Fruit fly (Drosophila melanogaster) whole organism, embryonic: ENCODE results near the gene CG1552.

Source experiments
- BEAF-32 ChIP-seq: fragments of 200-800 bp; sonication (Bioruptor generic); optimal IDR thresholded peaks from 3 replicates; lab custom pipeline; 2017; ENCODE audit warnings: missing biosample characterization, missing genetic modification characterization, mild to moderate bottlenecking, moderate library complexity, missing genetic modification reagents
- CG10654 ChIP-seq: fragments of 200-800 bp; sonication (Bioruptor generic); optimal IDR thresholded peaks from 2 replicates; lab custom pipeline; 2016; ENCODE audit warnings: missing biosample characterization, missing genetic modification characterization
- CG10959 ChIP-seq: fragments of 200-800 bp; sonication (Bioruptor generic); IDR thresholded peaks from 2 replicates; pipeline ENCODE4 v1.3.6; 2022; ENCODE audit warnings: missing biosample characterization, missing genetic modification characterization
- CG12942 ChIP-seq: fragments of 200-800 bp; sonication (Bioruptor generic); optimal IDR thresholded peaks from 3 replicates; lab custom pipeline; 2016; ENCODE audit warnings: missing biosample characterization, missing genetic modification characterization
- CG13287 ChIP-seq: fragments of 200-800 bp; sonication (Bioruptor generic); IDR thresholded peaks from 2 replicates; pipeline ENCODE4 v1.3.6; 2022; ENCODE audit warnings: missing biosample characterization, missing genetic modification characterization; ENCODE audit not compliant: partially characterized antibody
- CG14860 ChIP-seq: fragments of 200-800 bp; sonication (Bioruptor generic); IDR thresholded peaks from 3 replicates; pipeline ENCODE4 v1.3.6; 2022; ENCODE audit warnings: missing biosample characterization, missing genetic modification characterization; ENCODE audit not compliant: partially characterized antibody
- CG15073 ChIP-seq: fragments of 200-800 bp; sonication (Bioruptor generic); optimal IDR thresholded peaks from 2 replicates; lab custom pipeline; 2016; ENCODE audit warnings: missing biosample characterization, missing genetic modification characterization
- CG15601 ChIP-seq: fragments of 200-800 bp; sonication (Bioruptor generic); optimal IDR thresholded peaks from 3 replicates; lab custom pipeline; 2019; ENCODE audit warnings: missing biosample characterization, mild to moderate bottlenecking, missing genetic modification characterization, moderate library complexity
- CG16863 ChIP-seq: fragments of 200-800 bp; sonication (Bioruptor generic); optimal IDR thresholded peaks from 3 replicates; lab custom pipeline; 2016; ENCODE audit warnings: missing biosample characterization, missing genetic modification characterization
- CG17568 ChIP-seq: fragments of 200-800 bp; sonication (Bioruptor generic); optimal IDR thresholded peaks from 2 replicates; lab custom pipeline; 2018; ENCODE audit warnings: missing biosample characterization, mild to moderate bottlenecking, missing genetic modification characterization, moderate library complexity
- CG1832 ChIP-seq: fragments of 200-800 bp; sonication (Bioruptor generic); optimal IDR thresholded peaks from 2 replicates; lab custom pipeline; 2017; ENCODE audit warnings: missing biosample characterization, mild to moderate bottlenecking, missing genetic modification characterization, inconsistent platforms
- CG2129 ChIP-seq: fragments of 200-800 bp; sonication (Bioruptor generic); IDR thresholded peaks from 2 replicates; pipeline ENCODE4 v1.3.6; 2022; ENCODE audit warnings: missing biosample characterization, missing genetic modification characterization; ENCODE audit not compliant: partially characterized antibody
- CG31441 ChIP-seq: fragments of 200-800 bp; sonication (Bioruptor generic); IDR thresholded peaks from 2 replicates; pipeline ENCODE4 v1.3.6; 2022; ENCODE audit warnings: missing biosample characterization, missing genetic modification characterization
- CG4360 ChIP-seq: fragments of 200-800 bp; sonication (Bioruptor generic); IDR thresholded peaks from 2 replicates; pipeline ENCODE4 v1.3.6; 2022; ENCODE audit warnings: missing biosample characterization, missing genetic modification characterization
- CG4820 ChIP-seq: fragments of 200-800 bp; sonication (Bioruptor generic); optimal IDR thresholded peaks from 3 replicates; lab custom pipeline; 2016; ENCODE audit warnings: missing biosample characterization, missing genetic modification characterization
- CG6791 ChIP-seq: fragments of 200-800 bp; sonication (Bioruptor generic); IDR thresholded peaks from 3 replicates; pipeline ENCODE4 v1.3.6; 2022; ENCODE audit warnings: missing biosample characterization, missing genetic modification characterization; ENCODE audit not compliant: partially characterized antibody
- CG7987 ChIP-seq: fragments of 200-800 bp; sonication (Bioruptor generic); optimal IDR thresholded peaks from 2 replicates; lab custom pipeline; 2018; ENCODE audit warnings: missing biosample characterization, mild to moderate bottlenecking, missing genetic modification characterization, moderate library complexity
- CG8290 ChIP-seq, 3 experiments: fragments of 200-800 bp; sonication (Bioruptor generic); optimal IDR thresholded peaks; 2 replicates each; lab custom pipeline; 2016 to 2019; ENCODE audit warnings: missing biosample characterization in 3 of 3, missing genetic modification characterization in 3 of 3, mild to moderate bottlenecking in 2 of 3, moderate library complexity in 1 of 3
- CG8944 ChIP-seq: fragments of 200-800 bp; sonication (Bioruptor generic); optimal IDR thresholded peaks from 3 replicates; lab custom pipeline; 2016; ENCODE audit warnings: missing biosample characterization, missing genetic modification characterization
- Doc2 ChIP-seq: fragments of 200-800 bp; sonication (Bioruptor generic); IDR thresholded peaks from 2 replicates; pipeline ENCODE4 v1.3.6; 2022; ENCODE audit warnings: missing biosample characterization, missing genetic modification characterization
- E2f2 ChIP-seq: fragments of 200-800 bp; sonication (Bioruptor generic); IDR thresholded peaks from 2 replicates; pipeline ENCODE4 v1.3.6; 2022; ENCODE audit warnings: missing biosample characterization, missing genetic modification characterization
- Fer2 ChIP-seq: fragments of 200-800 bp; sonication (Bioruptor generic); optimal IDR thresholded peaks from 2 replicates; lab custom pipeline; 2018; ENCODE audit warnings: missing biosample characterization, mild to moderate bottlenecking, missing genetic modification characterization, moderate library complexity
- Fer3 ChIP-seq: fragments of 200-800 bp; sonication (Bioruptor generic); optimal IDR thresholded peaks from 2 replicates; lab custom pipeline; 2018; ENCODE audit warnings: missing biosample characterization, mild to moderate bottlenecking, missing genetic modification characterization, moderate library complexity
- HLH4C ChIP-seq: fragments of 200-800 bp; sonication (Bioruptor generic); IDR thresholded peaks from 3 replicates; pipeline ENCODE4 v1.3.6; 2022; ENCODE audit warnings: missing biosample characterization, missing genetic modification characterization; ENCODE audit not compliant: partially characterized antibody
- HLHmδ ChIP-seq: fragments of 200-800 bp; sonication (Bioruptor generic); optimal IDR thresholded peaks from 2 replicates; lab custom pipeline; 2018; ENCODE audit warnings: missing biosample characterization, mild to moderate bottlenecking, missing genetic modification characterization, moderate library complexity
- Hr3 ChIP-seq: fragments of 200-800 bp; sonication (Bioruptor generic); optimal IDR thresholded peaks from 3 replicates; lab custom pipeline; 2016; ENCODE audit warnings: missing biosample characterization, missing genetic modification characterization
- Hr51 ChIP-seq, 2 experiments: fragments of 200-800 bp; sonication (Bioruptor generic); optimal IDR thresholded peaks; 2 replicates in 1 of 2; 3 replicates in 1 of 2; lab custom pipeline; 2016 to 2018; ENCODE audit warnings: missing biosample characterization in 2 of 2, missing genetic modification characterization in 2 of 2, mild to moderate bottlenecking in 1 of 2, moderate library complexity in 1 of 2
- Max ChIP-seq: fragments of 200-800 bp; sonication (Bioruptor generic); optimal IDR thresholded peaks from 2 replicates; lab custom pipeline; 2016; ENCODE audit warnings: missing biosample characterization, mild to moderate bottlenecking, missing genetic modification characterization
- Neu2 ChIP-seq: fragments of 200-800 bp; sonication (Bioruptor generic); optimal IDR thresholded peaks from 3 replicates; lab custom pipeline; 2016; ENCODE audit warnings: missing biosample characterization, missing genetic modification characterization, borderline replicate concordance
- Ptx1 ChIP-seq: fragments of 200-800 bp; sonication (Bioruptor generic); IDR thresholded peaks from 2 replicates; pipeline ENCODE4 v1.3.6; 2022; ENCODE audit warnings: missing biosample characterization, missing genetic modification characterization
- Spps ChIP-seq: fragments of 200-800 bp; sonication (Bioruptor generic); optimal IDR thresholded peaks from 2 replicates; lab custom pipeline; 2018; ENCODE audit warnings: missing biosample characterization, mild to moderate bottlenecking, missing genetic modification characterization
- amos ChIP-seq: fragments of 200-800 bp; sonication (Bioruptor generic); IDR thresholded peaks from 2 replicates; pipeline ENCODE4 v1.3.6; 2022; ENCODE audit warnings: missing biosample characterization, missing genetic modification characterization; ENCODE audit not compliant: partially characterized antibody
- bab2 ChIP-seq: fragments of 200-800 bp; sonication (Bioruptor generic); optimal IDR thresholded peaks from 2 replicates; lab custom pipeline; 2016; ENCODE audit warnings: missing biosample characterization, missing genetic modification characterization
- bigmax ChIP-seq: fragments of 200-800 bp; sonication (Bioruptor generic); optimal IDR thresholded peaks from 2 replicates; lab custom pipeline; 2018; ENCODE audit warnings: missing biosample characterization, mild to moderate bottlenecking, missing genetic modification characterization
- cas ChIP-seq: fragments of 200-800 bp; sonication (Bioruptor generic); IDR thresholded peaks from 2 replicates; pipeline ENCODE4 v1.3.6; 2022; ENCODE audit warnings: missing biosample characterization, missing genetic modification characterization
- danr ChIP-seq: fragments of 200-800 bp; sonication (Bioruptor generic); IDR thresholded peaks from 2 replicates; pipeline ENCODE4 v1.3.6; 2022; ENCODE audit warnings: missing biosample characterization, missing genetic modification characterization
- exex ChIP-seq: fragments of 200-800 bp; sonication (Bioruptor generic); optimal IDR thresholded peaks from 4 replicates; lab custom pipeline; 2018; ENCODE audit warnings: missing biosample characterization, mild to moderate bottlenecking, missing genetic modification characterization, moderate library complexity
- hbn ChIP-seq: fragments of 200-800 bp; sonication (Bioruptor generic); IDR thresholded peaks from 2 replicates; pipeline ENCODE4 v1.3.6; 2022; ENCODE audit warnings: missing biosample characterization, missing genetic modification characterization; ENCODE audit not compliant: partially characterized antibody
- ind ChIP-seq: fragments of 200-800 bp; sonication (Bioruptor generic); optimal IDR thresholded peaks from 3 replicates; lab custom pipeline; 2016; ENCODE audit warnings: missing biosample characterization, missing genetic modification characterization
- ken ChIP-seq: fragments of 200-800 bp; sonication (Bioruptor generic); IDR thresholded peaks from 3 replicates; pipeline ENCODE4 v1.3.6; 2022; ENCODE audit warnings: missing biosample characterization, missing genetic modification characterization
- knrl ChIP-seq: fragments of 200-800 bp; sonication (Bioruptor generic); IDR thresholded peaks from 3 replicates; pipeline ENCODE4 v1.3.6; 2022; ENCODE audit warnings: missing biosample characterization, missing genetic modification characterization; ENCODE audit not compliant: partially characterized antibody
- lbe ChIP-seq: fragments of 200-800 bp; sonication (Bioruptor generic); optimal IDR thresholded peaks from 2 replicates; lab custom pipeline; 2016; ENCODE audit warnings: missing biosample characterization, mild to moderate bottlenecking, missing genetic modification characterization
- schlank ChIP-seq: fragments of 200-800 bp; sonication (Bioruptor generic); optimal IDR thresholded peaks from 2 replicates; lab custom pipeline; 2018; ENCODE audit warnings: missing biosample characterization, mild to moderate bottlenecking, missing genetic modification characterization
- sens-2 ChIP-seq: fragments of 200-800 bp; sonication (Bioruptor generic); IDR thresholded peaks from 2 replicates; pipeline ENCODE4 v1.3.6; 2022; ENCODE audit warnings: missing biosample characterization, missing genetic modification characterization
- slou ChIP-seq: fragments of 200-800 bp; sonication (Bioruptor generic); optimal IDR thresholded peaks from 3 replicates; lab custom pipeline; 2016; ENCODE audit warnings: missing biosample characterization, missing genetic modification characterization
- sna ChIP-seq: fragments of 200-800 bp; sonication (Bioruptor generic); IDR thresholded peaks from 2 replicates; pipeline ENCODE4 v1.3.6; 2022; ENCODE audit warnings: missing biosample characterization, missing genetic modification characterization; ENCODE audit not compliant: partially characterized antibody
- sqz ChIP-seq: fragments of 200-800 bp; sonication (Bioruptor generic); optimal IDR thresholded peaks from 3 replicates; lab custom pipeline; 2018; ENCODE audit warnings: missing biosample characterization, mild to moderate bottlenecking, missing genetic modification characterization
- tna ChIP-seq: fragments of 200-800 bp; sonication (Bioruptor generic); IDR thresholded peaks from 2 replicates; pipeline ENCODE4 v1.3.6; 2022; ENCODE audit warnings: missing biosample characterization, missing genetic modification characterization; ENCODE audit not compliant: partially characterized antibody
- zen2 ChIP-seq: fragments of 200-800 bp; sonication (Bioruptor generic); IDR thresholded peaks from 3 replicates; pipeline ENCODE4 v1.3.6; 2022; ENCODE audit warnings: missing biosample characterization, missing genetic modification characterization; ENCODE audit not compliant: partially characterized antibody

The CG1552 gene

dm6 chrX:11092201-11092600, 38.8 kb upstream of the CG1552 start, which contains the start of gene CG2061 (continued):
- TF ChIP-seq sens-2 (GFP tag; lab: Robert Waterston, UW): no peak
- no peak for TF ChIP-seq ind
- peak; percentile 57 for TF ChIP-seq E2f2 (GFP tag; lab: Robert Waterston, UW)
- no peak for TF ChIP-seq CG8944 (GFP tag; lab: Kevin White, UChicago)
- TF ChIP-seq Fer3 (tag; lab: Kevin White, UChicago): no peak
- TF ChIP-seq Hr51 (GFP tag; optimal IDR thresholded peaks at IDR 0.05; lab: Kevin White, UChicago): no peak
- TF ChIP-seq CG12942 (GFP tag; lab: Kevin White, UChicago): no peak
- TF ChIP-seq BEAF-32 (GFP tag; lab: Kevin White, UChicago): peak; percentile 68
- no peak for TF ChIP-seq schlank (tag; lab: Kevin White, UChicago)
- no peak for TF ChIP-seq Hr3
- TF ChIP-seq CG15601: no peak
- TF ChIP-seq bab2: no peak
- TF ChIP-seq tna: peak; percentile 72
- TF ChIP-seq CG17568 (GFP tag; lab: Kevin White, UChicago): no peak
- no peak for TF ChIP-seq danr (GFP tag; lab: Robert Waterston, UW)
- TF ChIP-seq lbe (GFP tag; lab: Kevin White, UChicago): no peak
- peak; percentile 13 for TF ChIP-seq exex (tag; lab: Kevin White, UChicago)
- TF ChIP-seq CG10959: no peak
- TF ChIP-seq cas (GFP tag; lab: Robert Waterston, UW): no peak
- TF ChIP-seq knrl (GFP tag; lab: Robert Waterston, UW): peak; percentile 69; the same call in 2 of the 3 replicates
- peak; percentile 74 for TF ChIP-seq sna (GFP tag; lab: Robert Waterston, UW)
- no peak for TF ChIP-seq Neu2
- TF ChIP-seq CG8290 (GFP tag; optimal IDR thresholded peaks at IDR 0.05; lab: Kevin White, UChicago): no peak
- TF ChIP-seq CG8290 (tag; optimal IDR thresholded peaks at IDR 0.05; lab: Kevin White, UChicago): no peak
- no peak for TF ChIP-seq bigmax (GFP tag; lab: Kevin White, UChicago)
- TF ChIP-seq CG14860: peak; percentile 84
- no peak for TF ChIP-seq Max (GFP tag; lab: Kevin White, UChicago)
- TF ChIP-seq CG4820 (GFP tag; lab: Kevin White, UChicago): no peak
- peak; percentile 63; the same call in 1 of the 2 replicates for TF ChIP-seq amos (GFP tag; lab: Robert Waterston, UW)
- no peak for TF ChIP-seq HLHmδ
- TF ChIP-seq CG4360: no peak
- TF ChIP-seq zen2 (GFP tag; lab: Robert Waterston, UW): peak; percentile 68; the same call in 2 of the 3 replicates
- TF ChIP-seq CG1832 (GFP tag; lab: Kevin White, UChicago): no peak
- no peak for TF ChIP-seq Fer2 (tag; lab: Kevin White, UChicago)
- TF ChIP-seq Ptx1 (GFP tag; lab: Robert Waterston, UW): no peak
- TF ChIP-seq Spps: no peak
- peak; percentile 58 for TF ChIP-seq hbn (GFP tag; lab: Robert Waterston, UW)
- no peak for TF ChIP-seq CG7987
- peak; percentile 36; the same call in 1 of the 2 replicates for TF ChIP-seq CG2129 (GFP tag; lab: Robert Waterston, UW)
- TF ChIP-seq CG16863 (GFP tag; lab: Kevin White, UChicago): no peak
- no peak for TF ChIP-seq slou
- no peak for TF ChIP-seq CG10654
- TF ChIP-seq sqz (GFP tag; lab: Kevin White, UChicago): no peak
- TF ChIP-seq CG31441 (GFP tag; lab: Robert Waterston, UW): no peak
- peak; percentile 58; the same call in 2 of the 3 replicates for TF ChIP-seq CG6791
- TF ChIP-seq Doc2 (GFP tag; lab: Robert Waterston, UW): no peak
- no peak for TF ChIP-seq ken (GFP tag; lab: Robert Waterston, UW)
- TF ChIP-seq CG13287 (GFP tag; lab: Robert Waterston, UW): peak; percentile 81
- TF ChIP-seq HLH4C (GFP tag; lab: Robert Waterston, UW): peak; percentile 87
- no peak for TF ChIP-seq CG15073 (GFP tag; lab: Kevin White, UChicago)
